Fruit fly (Drosophila melanogaster): ENCODE results near the gene by.

The by gene

dm6 chr3R:9581089-9581520 lies 48.3 kb upstream of the by start, which contains the start of gene CG8301 (continued):
- TF ChIP-seq CG6254 (GFP tag; optimal IDR thresholded peaks at IDR 0.05) = no peak
- no peak for TF ChIP-seq shn (GFP tag; optimal IDR thresholded peaks at IDR 0.05)
- 0 out of 2 replicates have a peak, but pooled peaks have one; percentile 20 for TF ChIP-seq unc-4 (GFP tag; IDR thresholded peaks at IDR 0.05; ENCODE audit: partially characterized antibody)
- peak; percentile 43 for TF ChIP-seq CG2712 (tag; optimal IDR thresholded peaks at IDR 0.05)
- TF ChIP-seq CG10267 (tag; optimal IDR thresholded peaks at IDR 0.05) = peak; percentile 12
- TF ChIP-seq stc (GFP tag; IDR thresholded peaks at IDR 0.05) = peak; percentile 40; the same call in 1 of the 2 replicates
- no peak for TF ChIP-seq CG17912 (GFP tag; optimal IDR thresholded peaks at IDR 0.05)
- TF ChIP-seq sim (GFP tag; IDR thresholded peaks at IDR 0.05) = no peak
- TF ChIP-seq corto (GFP tag; optimal IDR thresholded peaks at IDR 0.05) = no peak
- TF ChIP-seq CG8765 (GFP tag; IDR thresholded peaks at IDR 0.05) = no peak
- TF ChIP-seq D19A (tag; optimal IDR thresholded peaks at IDR 0.05) = peak; percentile 22
- no peak for TF ChIP-seq Oaz (GFP tag; IDR thresholded peaks at IDR 0.05)
- no peak for TF ChIP-seq bowl (GFP tag; IDR thresholded peaks at IDR 0.05)
- no peak for TF ChIP-seq CG6689 (GFP tag; IDR thresholded peaks at IDR 0.05)
- TF ChIP-seq CG1647 (GFP tag; optimal IDR thresholded peaks at IDR 0.05) = no peak
- TF ChIP-seq CG16779 (GFP tag; IDR thresholded peaks at IDR 0.05) = peak; percentile 69; the same call in 1 of the 2 replicates
- TF ChIP-seq CG12744 (GFP tag; optimal IDR thresholded peaks at IDR 0.05) = peak; percentile 4
- TF ChIP-seq CG12659 (GFP tag; optimal IDR thresholded peaks at IDR 0.05) = no peak
- TF ChIP-seq CG12299 (tag; optimal IDR thresholded peaks at IDR 0.05) = peak; percentile 24
- peak; percentile 68 for TF ChIP-seq row (GFP tag; IDR thresholded peaks at IDR 0.05)
- TF ChIP-seq az2 (GFP tag; optimal IDR thresholded peaks at IDR 0.05) = peak; percentile 5
- TF ChIP-seq Myb (GFP tag; optimal IDR thresholded peaks at IDR 0.05) = peak; percentile 3
- no peak for TF ChIP-seq disco-r (GFP tag; optimal IDR thresholded peaks at IDR 0.05)
- peak; percentile 6 for TF ChIP-seq CG3281 (GFP tag; optimal IDR thresholded peaks at IDR 0.05)
- no peak for TF ChIP-seq CG1024 (GFP tag; IDR thresholded peaks at IDR 0.05)
- no peak for TF ChIP-seq dmrt99B (tag; optimal IDR thresholded peaks at IDR 0.05)
- TF ChIP-seq lmd (GFP tag; IDR thresholded peaks at IDR 0.05) = no peak
- no peak for TF ChIP-seq Opbp (GFP tag; IDR thresholded peaks at IDR 0.05; ENCODE audit: partially characterized antibody)
- no peak for TF ChIP-seq Lhr (GFP tag; optimal IDR thresholded peaks at IDR 0.05)
- TF ChIP-seq Jarid2 (GFP tag; optimal IDR thresholded peaks at IDR 0.05) = no peak
- TF ChIP-seq chm (GFP tag; IDR thresholded peaks at IDR 0.05) = peak; percentile 52; the same call in 1 of the 2 replicates
- TF ChIP-seq CG7963 (GFP tag; IDR thresholded peaks at IDR 0.05; ENCODE audit: partially characterized antibody) = no peak
- TF ChIP-seq lov (optimal IDR thresholded peaks at IDR 0.05) = no peak
- TF ChIP-seq lov (GFP tag; IDR thresholded peaks at IDR 0.05) = no peak
- TF ChIP-seq Med (GFP tag) = no peak
- no peak; the same call in 1 of the 2 replicates for TF ChIP-seq seq (GFP tag; IDR thresholded peaks at IDR 0.05)
- no peak for TF ChIP-seq nmo (GFP tag; optimal IDR thresholded peaks at IDR 0.05)
- peak; percentile 15 for TF ChIP-seq CG34376 (GFP tag; optimal IDR thresholded peaks at IDR 0.05)
- peak; percentile 10 for TF ChIP-seq pho (GFP tag; optimal IDR thresholded peaks at IDR 0.05)
- no peak for TF ChIP-seq Neu2 (GFP tag; optimal IDR thresholded peaks at IDR 0.05; ENCODE audit: borderline replicate concordance)
- peak; percentile 22 for TF ChIP-seq NfI (GFP tag; optimal IDR thresholded peaks at IDR 0.05)
- no peak for TF ChIP-seq CG17802 (tag; optimal IDR thresholded peaks at IDR 0.05)
- TF ChIP-seq vnd (GFP tag; IDR thresholded peaks at IDR 0.05; ENCODE audit: partially characterized antibody) = no peak
- TF ChIP-seq org-1 (GFP tag; optimal IDR thresholded peaks at IDR 0.05) = peak; percentile 7
- no peak for TF ChIP-seq pita (GFP tag; optimal IDR thresholded peaks at IDR 0.05)
- TF ChIP-seq dpn (GFP tag; optimal IDR thresholded peaks at IDR 0.05) = peak in 1 of 2 experiments; percentile 30
- TF ChIP-seq usp (GFP tag; optimal IDR thresholded peaks at IDR 0.05) = no peak
- peak; percentile 24 for TF ChIP-seq mam (GFP tag; optimal IDR thresholded peaks at IDR 0.05)
- peak; percentile 16; the same call in 1 of the 2 replicates for TF ChIP-seq NFAT (GFP tag; IDR thresholded peaks at IDR 0.05)
- peak; percentile 15 for TF ChIP-seq CoRest (tag; optimal IDR thresholded peaks at IDR 0.05)
- TF ChIP-seq Fer3 (tag; optimal IDR thresholded peaks at IDR 0.05) = peak; percentile 30
